Worm (Caenorhabditis elegans): ENCODE data around the gene best-14.

ce11 chrV:10568496-10568895 is 10.7 kb downstream of the best-14 start:
- TF ChIP-seq unc-62 (GFP tag; optimal IDR thresholded peaks at IDR 0.05) = no peak
- TF ChIP-seq bed-3 (GFP tag; optimal IDR thresholded peaks at IDR 0.05) = no peak
- no peak for TF ChIP-seq ham-2 (GFP tag; optimal IDR thresholded peaks at IDR 0.05)
- TF ChIP-seq snpc-4 (tag; optimal IDR thresholded peaks at IDR 0.05) = no peak
- TF ChIP-seq lin-13 (tag; optimal IDR thresholded peaks at IDR 0.05) = no peak
- no peak for TF ChIP-seq elt-1 (tag; optimal IDR thresholded peaks at IDR 0.05; ENCODE audit: borderline replicate concordance, insufficient read depth)
- TF ChIP-seq nhr-237 (tag; optimal IDR thresholded peaks at IDR 0.05) = no peak
- no peak for TF ChIP-seq sem-2 (GFP tag; optimal IDR thresholded peaks at IDR 0.05)
- TF ChIP-seq lsy-2 (tag; optimal IDR thresholded peaks at IDR 0.05) = no peak
- no peak for TF ChIP-seq unc-39 (tag; optimal IDR thresholded peaks at IDR 0.05)
